Fruit fly (Drosophila melanogaster) whole organism, embryonic: ENCODE data around the gene CG17625.
A peak's percentile ranks its signal among the peaks of the same experiment; 100 is the strongest.

ENCODE experiments used
- Asciz ChIP-seq: fragments of 200-800 bp; sonication (Bioruptor generic); optimal IDR thresholded peaks from 2 replicates; lab custom pipeline; 2017; ENCODE audit warnings: missing biosample characterization, mild to moderate bottlenecking, missing genetic modification characterization, missing genetic modification reagents
- CG10462 ChIP-seq: fragments of 200-800 bp; sonication (Bioruptor generic); optimal IDR thresholded peaks from 2 replicates; lab custom pipeline; 2016; ENCODE audit warnings: missing biosample characterization, missing genetic modification characterization
- CG11456 ChIP-seq: fragments of 200-800 bp; sonication (Bioruptor generic); IDR thresholded peaks from 3 replicates; pipeline ENCODE4 v1.3.6; 2022; ENCODE audit warnings: missing biosample characterization, missing genetic modification characterization
- CG12236 ChIP-seq: fragments of 200-800 bp; sonication (Bioruptor generic); optimal IDR thresholded peaks from 2 replicates; lab custom pipeline; 2016; ENCODE audit warnings: missing biosample characterization, missing genetic modification characterization
- CG12299 ChIP-seq: fragments of 200-800 bp; sonication (Bioruptor generic); optimal IDR thresholded peaks from 2 replicates; lab custom pipeline; 2018; ENCODE audit warnings: missing biosample characterization, mild to moderate bottlenecking, missing genetic modification characterization
- CG13287 ChIP-seq: fragments of 200-800 bp; sonication (Bioruptor generic); IDR thresholded peaks from 2 replicates; pipeline ENCODE4 v1.3.6; 2022; ENCODE audit warnings: missing biosample characterization, missing genetic modification characterization; ENCODE audit not compliant: partially characterized antibody
- CG13624 ChIP-seq: fragments of 200-800 bp; sonication (Bioruptor generic); optimal IDR thresholded peaks from 2 replicates; lab custom pipeline; 2016; ENCODE audit warnings: missing biosample characterization, missing genetic modification characterization
- CG15514 ChIP-seq: fragments of 200-800 bp; sonication (Bioruptor generic); optimal IDR thresholded peaks from 3 replicates; lab custom pipeline; 2017; ENCODE audit warnings: missing biosample characterization, missing genetic modification characterization, mild to moderate bottlenecking, moderate library complexity, missing genetic modification reagents
- CG17568 ChIP-seq: fragments of 200-800 bp; sonication (Bioruptor generic); optimal IDR thresholded peaks from 2 replicates; lab custom pipeline; 2018; ENCODE audit warnings: missing biosample characterization, mild to moderate bottlenecking, missing genetic modification characterization, moderate library complexity
- CG17802 ChIP-seq: fragments of 200-800 bp; sonication (Bioruptor generic); optimal IDR thresholded peaks from 2 replicates; lab custom pipeline; 2018; ENCODE audit warnings: missing biosample characterization, mild to moderate bottlenecking, missing genetic modification characterization, moderate library complexity
- CG1832 ChIP-seq: fragments of 200-800 bp; sonication (Bioruptor generic); optimal IDR thresholded peaks from 2 replicates; lab custom pipeline; 2017; ENCODE audit warnings: missing biosample characterization, mild to moderate bottlenecking, missing genetic modification characterization, inconsistent platforms
- CG18619 ChIP-seq: fragments of 200-800 bp; sonication (Bioruptor generic); optimal IDR thresholded peaks from 3 replicates; lab custom pipeline; 2017; ENCODE audit warnings: missing biosample characterization, mild to moderate bottlenecking, missing genetic modification characterization
- CG2116 ChIP-seq: fragments of 200-800 bp; sonication (Bioruptor generic); optimal IDR thresholded peaks from 3 replicates; lab custom pipeline; 2018; ENCODE audit warnings: missing biosample characterization, mild to moderate bottlenecking, missing genetic modification characterization
- CG2129 ChIP-seq: fragments of 200-800 bp; sonication (Bioruptor generic); IDR thresholded peaks from 2 replicates; pipeline ENCODE4 v1.3.6; 2022; ENCODE audit warnings: missing biosample characterization, missing genetic modification characterization; ENCODE audit not compliant: partially characterized antibody
- CG2202 ChIP-seq: fragments of 200-800 bp; sonication (Bioruptor generic); optimal IDR thresholded peaks from 2 replicates; lab custom pipeline; 2018; ENCODE audit warnings: missing biosample characterization, mild to moderate bottlenecking, missing genetic modification characterization
- CG34376 ChIP-seq: fragments of 200-800 bp; sonication (Bioruptor generic); optimal IDR thresholded peaks from 2 replicates; lab custom pipeline; 2018; ENCODE audit warnings: missing biosample characterization, mild to moderate bottlenecking, missing genetic modification characterization
- CG3838 ChIP-seq: fragments of 200-800 bp; sonication (Bioruptor generic); optimal IDR thresholded peaks from 3 replicates; lab custom pipeline; 2016; ENCODE audit warnings: missing biosample characterization, missing genetic modification characterization
- CG6272 ChIP-seq: fragments of 200-800 bp; sonication (Bioruptor generic); IDR thresholded peaks from 2 replicates; pipeline ENCODE4 v1.3.6; 2022; ENCODE audit warnings: missing biosample characterization, missing genetic modification characterization
- CG8924 ChIP-seq: fragments of 200-800 bp; optimal IDR thresholded peaks from 3 replicates; lab custom pipeline; 2019; ENCODE audit warnings: missing biosample characterization, mild to moderate bottlenecking, missing genetic modification characterization, moderate library complexity
- CG9797 ChIP-seq: fragments of 200-800 bp; sonication (Bioruptor generic); optimal IDR thresholded peaks from 3 replicates; lab custom pipeline; 2018; ENCODE audit warnings: missing biosample characterization, mild to moderate bottlenecking, missing genetic modification characterization
- Drgx ChIP-seq: fragments of 200-800 bp; sonication (Bioruptor generic); IDR thresholded peaks from 2 replicates; pipeline ENCODE4 v1.3.6; 2022; ENCODE audit warnings: missing biosample characterization, missing genetic modification characterization
- GATAe ChIP-seq: fragments of 200-800 bp; sonication (Bioruptor generic); conservative IDR thresholded peaks from 2 replicates; pipeline ENCODE4 v1.3.6; 2022; ENCODE audit warnings: missing biosample characterization, missing genetic modification characterization
- Hr51 ChIP-seq, 2 experiments: fragments of 200-800 bp; sonication (Bioruptor generic); optimal IDR thresholded peaks; 2 replicates in 1 of 2; 3 replicates in 1 of 2; lab custom pipeline; 2016 to 2018; ENCODE audit warnings: missing biosample characterization in 2 of 2, missing genetic modification characterization in 2 of 2, mild to moderate bottlenecking in 1 of 2, moderate library complexity in 1 of 2
- Jarid2 ChIP-seq: fragments of 200-800 bp; sonication (Bioruptor generic); optimal IDR thresholded peaks from 3 replicates; lab custom pipeline; 2017; ENCODE audit warnings: mild to moderate bottlenecking, missing biosample characterization, missing genetic modification reagents, missing genetic modification characterization
- Max ChIP-seq: fragments of 200-800 bp; sonication (Bioruptor generic); optimal IDR thresholded peaks from 2 replicates; lab custom pipeline; 2016; ENCODE audit warnings: missing biosample characterization, mild to moderate bottlenecking, missing genetic modification characterization
- NC2β ChIP-seq: fragments of 200-800 bp; sonication (Bioruptor generic); optimal IDR thresholded peaks from 2 replicates; lab custom pipeline; 2016; ENCODE audit warnings: missing biosample characterization, missing genetic modification characterization
- PHDP ChIP-seq: fragments of 200-800 bp; sonication (Bioruptor generic); optimal IDR thresholded peaks from 3 replicates; lab custom pipeline; 2018; ENCODE audit warnings: missing biosample characterization, mild to moderate bottlenecking, missing genetic modification characterization, moderate library complexity
- Poxn ChIP-seq: fragments of 200-800 bp; sonication (Bioruptor generic); IDR thresholded peaks from 2 replicates; pipeline ENCODE4 v1.3.6; 2022; ENCODE audit warnings: missing biosample characterization, missing genetic modification characterization
- Ptx1 ChIP-seq: fragments of 200-800 bp; sonication (Bioruptor generic); IDR thresholded peaks from 2 replicates; pipeline ENCODE4 v1.3.6; 2022; ENCODE audit warnings: missing biosample characterization, missing genetic modification characterization
- YL-1 ChIP-seq: fragments of 200-800 bp; sonication (Bioruptor generic); optimal IDR thresholded peaks from 3 replicates; lab custom pipeline; 2017; ENCODE audit warnings: missing biosample characterization, mild to moderate bottlenecking, missing genetic modification characterization
- al ChIP-seq: fragments of 200-800 bp; sonication (Bioruptor generic); IDR thresholded peaks from 2 replicates; pipeline ENCODE4 v1.3.6; 2022; ENCODE audit warnings: missing biosample characterization, missing genetic modification characterization
- crp ChIP-seq, 2 experiments: fragments of 200-800 bp; sonication (Bioruptor generic); optimal IDR thresholded peaks; 2 replicates in 1 of 2; 3 replicates in 1 of 2; lab custom pipeline; 2017; ENCODE audit warnings: missing biosample characterization in 2 of 2, missing genetic modification characterization in 2 of 2, mild to moderate bottlenecking in 1 of 2, moderate library complexity in 1 of 2
- disco-r ChIP-seq: fragments of 200-800 bp; sonication (Bioruptor generic); optimal IDR thresholded peaks from 2 replicates; lab custom pipeline; 2016; ENCODE audit warnings: missing biosample characterization, missing genetic modification characterization
- dmrt99B ChIP-seq: fragments of 200-800 bp; sonication (Bioruptor generic); optimal IDR thresholded peaks from 2 replicates; lab custom pipeline; 2018; ENCODE audit warnings: missing biosample characterization, mild to moderate bottlenecking, missing genetic modification characterization, moderate library complexity
- dysf ChIP-seq: fragments of 200-800 bp; sonication (Bioruptor generic); IDR thresholded peaks from 3 replicates; pipeline ENCODE4 v1.3.6; 2022; ENCODE audit warnings: missing biosample characterization, missing genetic modification characterization
- emc ChIP-seq: fragments of 200-800 bp; sonication (Bioruptor generic); optimal IDR thresholded peaks from 2 replicates; lab custom pipeline; 2016; ENCODE audit warnings: missing biosample characterization, missing genetic modification characterization
- esg ChIP-seq: fragments of 200-800 bp; sonication (Bioruptor generic); conservative IDR thresholded peaks from 2 replicates; pipeline ENCODE4 v1.3.6; 2022; ENCODE audit warnings: missing biosample characterization, missing genetic modification characterization
- exex ChIP-seq: fragments of 200-800 bp; sonication (Bioruptor generic); optimal IDR thresholded peaks from 4 replicates; lab custom pipeline; 2018; ENCODE audit warnings: missing biosample characterization, mild to moderate bottlenecking, missing genetic modification characterization, moderate library complexity
- ind ChIP-seq: fragments of 200-800 bp; sonication (Bioruptor generic); optimal IDR thresholded peaks from 3 replicates; lab custom pipeline; 2016; ENCODE audit warnings: missing biosample characterization, missing genetic modification characterization
- insv ChIP-seq, 2 experiments: fragments of 200-800 bp; sonication (Bioruptor generic); optimal IDR thresholded peaks; 3 replicates each; lab custom pipeline; 2016 to 2018; ENCODE audit warnings: missing biosample characterization in 2 of 2, missing genetic modification characterization in 2 of 2
- kay ChIP-seq: fragments of 200-800 bp; sonication (Bioruptor generic); optimal IDR thresholded peaks from 2 replicates; lab custom pipeline; 2016; ENCODE audit warnings: missing biosample characterization, missing genetic modification characterization
- oc ChIP-seq: fragments of 200-800 bp; sonication (Bioruptor generic); optimal IDR thresholded peaks from 2 replicates; lab custom pipeline; 2018; ENCODE audit warnings: missing biosample characterization, mild to moderate bottlenecking, missing genetic modification characterization, moderate library complexity
- phol ChIP-seq: fragments of 200-800 bp; sonication (Bioruptor generic); optimal IDR thresholded peaks from 3 replicates; lab custom pipeline; 2018; ENCODE audit warnings: missing biosample characterization, mild to moderate bottlenecking, missing genetic modification characterization, moderate library complexity
- rib ChIP-seq: fragments of 200-800 bp; sonication (Bioruptor generic); IDR thresholded peaks from 2 replicates; pipeline ENCODE4 v1.3.6; 2022; ENCODE audit warnings: missing biosample characterization, missing genetic modification characterization
- row ChIP-seq: fragments of 200-800 bp; sonication (Bioruptor generic); IDR thresholded peaks from 3 replicates; pipeline ENCODE4 v1.3.6; 2022; ENCODE audit warnings: missing biosample characterization, missing genetic modification characterization
- ssp ChIP-seq: fragments of 200-800 bp; sonication (Bioruptor generic); IDR thresholded peaks from 2 replicates; pipeline ENCODE4 v1.3.6; 2022; ENCODE audit warnings: missing biosample characterization, missing genetic modification characterization
- stc ChIP-seq: fragments of 200-800 bp; sonication (Bioruptor generic); IDR thresholded peaks from 2 replicates; pipeline ENCODE4 v1.3.6; 2022; ENCODE audit warnings: missing biosample characterization, missing genetic modification characterization
- twi ChIP-seq: fragments of 200-800 bp; optimal IDR thresholded peaks from 2 replicates; lab custom pipeline; 2019; ENCODE audit warnings: missing biosample characterization, mild to moderate bottlenecking, missing genetic modification characterization, moderate library complexity
- wor ChIP-seq: fragments of 200-800 bp; sonication (Bioruptor generic); IDR thresholded peaks from 2 replicates; pipeline ENCODE4 v1.3.6; 2022; ENCODE audit warnings: missing biosample characterization, missing genetic modification characterization

Gene CG17625

DNA sequence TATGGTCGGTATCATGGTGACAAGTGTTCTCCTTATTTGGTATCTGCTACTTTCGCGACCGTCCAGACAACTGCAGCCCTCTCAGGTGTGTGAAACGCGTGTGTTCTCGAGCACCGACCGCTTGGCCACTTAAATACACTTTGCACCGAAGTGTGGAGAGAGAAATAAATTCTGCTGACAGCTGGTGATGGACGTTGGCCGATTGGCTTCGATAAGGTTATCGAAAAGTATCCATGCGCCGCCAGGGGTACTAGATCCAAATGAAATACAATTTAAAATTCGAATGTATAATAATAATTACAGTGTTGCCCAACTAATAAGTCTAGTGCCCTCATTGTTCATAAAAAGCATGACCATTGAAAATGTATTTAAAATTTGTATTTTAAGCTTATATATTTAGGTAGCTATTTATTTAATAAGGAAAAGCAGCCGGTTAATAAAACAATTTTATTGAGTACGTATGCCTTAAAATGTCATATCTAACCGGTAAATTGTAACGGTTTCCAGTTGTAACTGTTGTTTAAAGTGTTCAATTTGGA is at the start of gene CG17625, which contains the start of gene Gclm (continued):
- TF ChIP-seq CG10462 (GFP tag; lab: Kevin White, UChicago) (peak; percentile 18), CG8924 (peak; percentile 67), CG17802 (tag; lab: Kevin White, UChicago) (no peak), ssp (GFP tag; lab: Robert Waterston, UW) (peak; percentile 35; the same call in 1 of the 2 replicates), CG6272 (peak; percentile 58; the same call in 1 of the 2 replicates), stc (no peak), CG15514 (GFP tag; lab: Kevin White, UChicago) (peak; percentile 83), Poxn (GFP tag; lab: Robert Waterston, UW) (no peak), Max (GFP tag; lab: Kevin White, UChicago) (no peak), CG12236 (peak; percentile 14), Ptx1 (GFP tag; lab: Robert Waterston, UW) (peak; percentile 75; the same call in 1 of the 2 replicates), CG11456 (GFP tag; lab: Robert Waterston, UW) (peak; percentile 74), Asciz (GFP tag; lab: Kevin White, UChicago) (no peak), exex (tag; lab: Kevin White, UChicago) (peak; percentile 42), crp (GFP tag; optimal IDR thresholded peaks at IDR 0.05; lab: Kevin White, UChicago) (peak in 1 of 2 experiments; percentile 14), YL-1 (GFP tag; lab: Kevin White, UChicago) (peak; percentile 64), twi (tag; lab: Kevin White, UChicago) (peak; percentile 38), dysf (GFP tag; lab: Robert Waterston, UW) (peak; percentile 56; the same call in 2 of the 3 replicates), emc (no peak), CG12299 (tag; lab: Kevin White, UChicago) (peak; percentile 20), rib (GFP tag; lab: Robert Waterston, UW) (peak; percentile 45; the same call in 1 of the 2 replicates), ind (GFP tag; lab: Kevin White, UChicago) (peak; percentile 49), PHDP (peak; percentile 50), dmrt99B (peak; percentile 36), row (GFP tag; lab: Robert Waterston, UW) (peak; percentile 88), CG17568 (GFP tag; lab: Kevin White, UChicago) (no peak), CG34376 (GFP tag; lab: Kevin White, UChicago) (peak; percentile 59), GATAe (GFP tag; lab: Robert Waterston, UW) (no peak; the same call in 1 of the 2 replicates), CG13287 (peak; percentile 83), phol (peak; percentile 60), CG9797 (GFP tag; lab: Kevin White, UChicago) (peak; percentile 24), insv (GFP tag; optimal IDR thresholded peaks at IDR 0.05; lab: Kevin White, UChicago) (no peak), oc (peak; percentile 3), CG1832 (no peak), disco-r (GFP tag; lab: Kevin White, UChicago) (no peak), esg (GFP tag; lab: Robert Waterston, UW) (peak; percentile 50; the same call in 1 of the 2 replicates), CG13624 (GFP tag; lab: Kevin White, UChicago) (peak; percentile 26), NC2β (peak; percentile 4), wor (GFP tag; lab: Robert Waterston, UW) (no peak; the same call in 1 of the 2 replicates), CG18619 (GFP tag; lab: Kevin White, UChicago) (peak; percentile 45), Jarid2 (GFP tag; lab: Kevin White, UChicago) (peak; percentile 73), CG2202 (tag; lab: Kevin White, UChicago) (no peak), al (GFP tag; lab: Robert Waterston, UW) (peak; percentile 50), Hr51 (GFP tag; optimal IDR thresholded peaks at IDR 0.05; lab: Kevin White, UChicago) (peak; percentile 46 to 52), kay (GFP tag; lab: Kevin White, UChicago) (peak; percentile 41), Drgx (GFP tag; lab: Robert Waterston, UW) (peak; percentile 44), CG2129 (GFP tag; lab: Robert Waterston, UW) (peak; percentile 49; the same call in 1 of the 2 replicates), CG3838 (GFP tag; lab: Kevin White, UChicago) (no peak), CG2116 (peak; percentile 70)
